Fruit fly (Drosophila melanogaster) whole organism, prepupa: Measurements from ENCODE around the gene fit.

Experiments
- CG15336 ChIP-seq: fragments of 200-800 bp; sonication (Bioruptor generic); IDR thresholded peaks from 2 replicates; pipeline ENCODE4 v1.3.6; 2022; ENCODE audit warnings: missing biosample characterization, missing genetic modification characterization
- CG3032 ChIP-seq: fragments of 200-800 bp; optimal IDR thresholded peaks from 2 replicates; lab custom pipeline; 2019; ENCODE audit warnings: missing biosample characterization, mild to moderate bottlenecking, missing genetic modification characterization, moderate library complexity
- CG4318 ChIP-seq: fragments of 200-800 bp; sonication (Bioruptor generic); optimal IDR thresholded peaks from 3 replicates; lab custom pipeline; 2017; ENCODE audit warnings: missing biosample characterization, mild to moderate bottlenecking, missing genetic modification characterization
- CG6854 ChIP-seq: fragments of 200-800 bp; sonication (Bioruptor generic); optimal IDR thresholded peaks from 2 replicates; lab custom pipeline; 2017; ENCODE audit warnings: missing biosample characterization, mild to moderate bottlenecking, missing genetic modification characterization
- Sox14 ChIP-seq: fragments of 200-800 bp; sonication (Bioruptor generic); optimal IDR thresholded peaks from 3 replicates; lab custom pipeline; 2016; ENCODE audit warnings: missing biosample characterization, missing genetic modification characterization
- vri ChIP-seq: fragments of 200-800 bp; sonication (Bioruptor generic); optimal IDR thresholded peaks from 3 replicates; lab custom pipeline; 2016; ENCODE audit warnings: missing biosample characterization, mild to moderate bottlenecking, missing genetic modification characterization

- TF ChIP-seq CG15336 (GFP tag; lab: Robert Waterston, UW) (no peak), Sox14 (GFP tag; lab: Kevin White, UChicago) (no peak), vri (GFP tag; lab: Kevin White, UChicago) (no peak), CG3032 (tag; lab: Kevin White, UChicago) (no peak), CG6854 (GFP tag; lab: Kevin White, UChicago) (no peak), CG4318 (no peak)
Observed at dm6 chr3R:21920495-21920894, 36.2 kb upstream of the fit start.
